Fruit fly (Drosophila melanogaster) whole organism, embryonic: Measurements from ENCODE around the gene RabX6.
A peak's percentile ranks its signal among the peaks of the same experiment; 100 is the strongest.

Source experiments
- Ada2b ChIP-seq: fragments of 200-800 bp; sonication (Bioruptor generic); IDR thresholded peaks from 2 replicates; pipeline ENCODE4 v1.3.6; 2022; ENCODE audit warnings: missing biosample characterization, missing genetic modification characterization
- Atf6 ChIP-seq: fragments of 200-800 bp; sonication (Bioruptor generic); IDR thresholded peaks from 2 replicates; pipeline ENCODE4 v1.3.6; 2022; ENCODE audit warnings: missing biosample characterization, missing genetic modification characterization
- BtbVII ChIP-seq: fragments of 200-800 bp; sonication (Bioruptor generic); optimal IDR thresholded peaks from 3 replicates; lab custom pipeline; 2017; ENCODE audit warnings: missing biosample characterization, mild to moderate bottlenecking, missing genetic modification characterization
- CG12071 ChIP-seq: fragments of 200-800 bp; sonication (Bioruptor generic); optimal IDR thresholded peaks from 3 replicates; lab custom pipeline; 2018; ENCODE audit warnings: missing biosample characterization, mild to moderate bottlenecking, missing genetic modification characterization
- CG13424 ChIP-seq: fragments of 200-800 bp; sonication (Bioruptor generic); optimal IDR thresholded peaks from 2 replicates; lab custom pipeline; 2019; ENCODE audit warnings: missing biosample characterization, mild to moderate bottlenecking, missing genetic modification characterization, moderate library complexity
- CG14014 ChIP-seq: fragments of 200-800 bp; sonication (Bioruptor generic); IDR thresholded peaks from 2 replicates; pipeline ENCODE4 v1.3.6; 2022; ENCODE audit warnings: missing biosample characterization, missing genetic modification characterization
- CG14441 ChIP-seq: fragments of 200-800 bp; sonication (Bioruptor generic); IDR thresholded peaks from 2 replicates; pipeline ENCODE4 v1.3.6; 2022; ENCODE audit warnings: missing biosample characterization, missing genetic modification characterization
- CG17186 ChIP-seq: fragments of 200-800 bp; sonication (Bioruptor generic); optimal IDR thresholded peaks from 3 replicates; lab custom pipeline; 2017; ENCODE audit warnings: missing biosample characterization, missing genetic modification reagents, missing genetic modification characterization
- CG17829 ChIP-seq: fragments of 200-800 bp; optimal IDR thresholded peaks from 2 replicates; lab custom pipeline; 2019; ENCODE audit warnings: missing biosample characterization, mild to moderate bottlenecking, missing genetic modification characterization, moderate library complexity
- CG1792 ChIP-seq: fragments of 200-800 bp; sonication (Bioruptor generic); optimal IDR thresholded peaks from 2 replicates; lab custom pipeline; 2016; ENCODE audit warnings: missing biosample characterization, missing genetic modification characterization
- CG2120 ChIP-seq: fragments of 200-800 bp; sonication (Bioruptor generic); optimal IDR thresholded peaks from 3 replicates; lab custom pipeline; 2016; ENCODE audit warnings: missing biosample characterization, missing genetic modification characterization
- CG33213 ChIP-seq: fragments of 200-800 bp; sonication (Bioruptor generic); optimal IDR thresholded peaks from 3 replicates; lab custom pipeline; 2016; ENCODE audit warnings: missing biosample characterization, missing genetic modification characterization
- CG4404 ChIP-seq: fragments of 200-800 bp; sonication (Bioruptor generic); IDR thresholded peaks from 2 replicates; pipeline ENCODE4 v1.3.6; 2022; ENCODE audit warnings: missing biosample characterization, missing genetic modification characterization
- CG6272 ChIP-seq: fragments of 200-800 bp; sonication (Bioruptor generic); IDR thresholded peaks from 2 replicates; pipeline ENCODE4 v1.3.6; 2022; ENCODE audit warnings: missing biosample characterization, missing genetic modification characterization
- CG6654 ChIP-seq: fragments of 200-800 bp; sonication (Bioruptor generic); optimal IDR thresholded peaks from 2 replicates; lab custom pipeline; 2017; ENCODE audit warnings: missing biosample characterization, mild to moderate bottlenecking, missing genetic modification characterization
- CG7556 ChIP-seq: fragments of 200-800 bp; sonication (Bioruptor generic); optimal IDR thresholded peaks from 2 replicates; lab custom pipeline; 2017; ENCODE audit warnings: missing biosample characterization, mild to moderate bottlenecking, missing genetic modification characterization
- CG9727 ChIP-seq: fragments of 200-800 bp; sonication (Bioruptor generic); optimal IDR thresholded peaks from 3 replicates; lab custom pipeline; 2017; ENCODE audit warnings: missing biosample characterization, mild to moderate bottlenecking, missing genetic modification characterization
- CG9876 ChIP-seq: fragments of 200-800 bp; sonication (Bioruptor generic); optimal IDR thresholded peaks from 2 replicates; lab custom pipeline; 2016; ENCODE audit warnings: missing biosample characterization, missing genetic modification characterization
- CG9932 ChIP-seq: fragments of 200-800 bp; sonication (Bioruptor generic); IDR thresholded peaks from 2 replicates; pipeline ENCODE4 v1.3.6; 2022; ENCODE audit warnings: missing biosample characterization, missing genetic modification characterization
- CTCF ChIP-seq: fragments of 200-800 bp; sonication (Bioruptor generic); optimal IDR thresholded peaks from 2 replicates; lab custom pipeline; 2017; ENCODE audit warnings: missing biosample characterization, mild to moderate bottlenecking, missing genetic modification characterization, moderate library complexity
- CoRest ChIP-seq: fragments of 200-800 bp; sonication (Bioruptor generic); optimal IDR thresholded peaks from 3 replicates; lab custom pipeline; 2018; ENCODE audit warnings: missing biosample characterization, mild to moderate bottlenecking, missing genetic modification characterization, moderate library complexity
- D19B ChIP-seq: fragments of 200-800 bp; sonication (Bioruptor generic); optimal IDR thresholded peaks from 2 replicates; lab custom pipeline; 2017; ENCODE audit warnings: missing biosample characterization, mild to moderate bottlenecking, missing genetic modification characterization
- Dip2 ChIP-seq: fragments of 200-800 bp; sonication (Bioruptor generic); IDR thresholded peaks from 2 replicates; pipeline ENCODE4 v1.3.6; 2022; ENCODE audit warnings: missing biosample characterization, missing genetic modification characterization
- Fer1 ChIP-seq: fragments of 200-800 bp; sonication (Bioruptor generic); optimal IDR thresholded peaks from 2 replicates; lab custom pipeline; 2017; ENCODE audit warnings: missing biosample characterization, mild to moderate bottlenecking, missing genetic modification characterization
- HLH54F ChIP-seq: fragments of 200-800 bp; sonication (Bioruptor generic); optimal IDR thresholded peaks from 3 replicates; lab custom pipeline; 2016; ENCODE audit warnings: missing biosample characterization, missing genetic modification characterization
- MESR4 ChIP-seq: fragments of 200-800 bp; sonication (Bioruptor generic); optimal IDR thresholded peaks from 2 replicates; lab custom pipeline; 2018; ENCODE audit warnings: missing biosample characterization, mild to moderate bottlenecking, missing genetic modification characterization, moderate library complexity
- MTF-1 ChIP-seq: fragments of 200-800 bp; sonication (Bioruptor generic); optimal IDR thresholded peaks from 2 replicates; lab custom pipeline; 2018; ENCODE audit warnings: missing biosample characterization, mild to moderate bottlenecking, missing genetic modification characterization, borderline replicate concordance
- Oaz ChIP-seq: fragments of 200-800 bp; sonication (Bioruptor generic); IDR thresholded peaks from 2 replicates; pipeline ENCODE4 v1.3.6; 2022; ENCODE audit warnings: missing biosample characterization, missing genetic modification characterization
- Oli ChIP-seq: fragments of 200-800 bp; sonication (Bioruptor generic); optimal IDR thresholded peaks from 2 replicates; lab custom pipeline; 2018; ENCODE audit warnings: missing biosample characterization, mild to moderate bottlenecking, missing genetic modification characterization, moderate library complexity
- Scr ChIP-seq: fragments of 200-800 bp; sonication (Bioruptor generic); IDR thresholded peaks from 2 replicates; pipeline ENCODE4 v1.3.6; 2022; ENCODE audit warnings: missing biosample characterization, missing genetic modification characterization; ENCODE audit not compliant: partially characterized antibody
- Six4 ChIP-seq: fragments of 200-800 bp; sonication (Bioruptor generic); optimal IDR thresholded peaks from 2 replicates; lab custom pipeline; 2016; ENCODE audit warnings: missing biosample characterization, missing genetic modification characterization
- Sox100B ChIP-seq: fragments of 200-800 bp; sonication (Bioruptor generic); optimal IDR thresholded peaks from 3 replicates; lab custom pipeline; 2018; ENCODE audit warnings: missing biosample characterization, mild to moderate bottlenecking, missing genetic modification characterization
- Ssrp ChIP-seq: fragments of 200-800 bp; sonication (Bioruptor generic); optimal IDR thresholded peaks from 2 replicates; lab custom pipeline; 2018; ENCODE audit warnings: missing biosample characterization, mild to moderate bottlenecking, missing genetic modification characterization, moderate library complexity
- chn ChIP-seq: fragments of 200-800 bp; sonication (Bioruptor generic); optimal IDR thresholded peaks from 2 replicates; lab custom pipeline; 2016; ENCODE audit warnings: missing biosample characterization, missing genetic modification characterization
- disco-r ChIP-seq: fragments of 200-800 bp; sonication (Bioruptor generic); optimal IDR thresholded peaks from 2 replicates; lab custom pipeline; 2016; ENCODE audit warnings: missing biosample characterization, missing genetic modification characterization
- en ChIP-seq: fragments of 200-800 bp; sonication (Bioruptor generic); optimal IDR thresholded peaks from 2 replicates; lab custom pipeline; 2016; ENCODE audit warnings: missing biosample characterization, missing genetic modification characterization
- ewg ChIP-seq: fragments of 200-800 bp; sonication (Bioruptor generic); optimal IDR thresholded peaks from 3 replicates; lab custom pipeline; 2017; ENCODE audit warnings: mild to moderate bottlenecking, missing biosample characterization, missing genetic modification reagents, missing genetic modification characterization
- fu2 ChIP-seq: fragments of 200-800 bp; sonication (Bioruptor generic); optimal IDR thresholded peaks from 2 replicates; lab custom pipeline; 2016; ENCODE audit warnings: missing biosample characterization, missing genetic modification characterization
- gsb-n ChIP-seq: fragments of 200-800 bp; sonication (Bioruptor generic); optimal IDR thresholded peaks from 3 replicates; lab custom pipeline; 2018; ENCODE audit warnings: missing biosample characterization, mild to moderate bottlenecking, missing genetic modification characterization
- ham ChIP-seq: fragments of 200-800 bp; sonication (Bioruptor generic); IDR thresholded peaks from 2 replicates; pipeline ENCODE4 v1.3.6; 2022; ENCODE audit warnings: missing biosample characterization, missing genetic modification characterization
- jigr1 ChIP-seq: fragments of 200-800 bp; sonication (Bioruptor generic); IDR thresholded peaks from 3 replicates; pipeline ENCODE4 v1.3.6; 2022; ENCODE audit warnings: missing biosample characterization, missing genetic modification characterization
- lmd ChIP-seq: fragments of 200-800 bp; sonication (Bioruptor generic); IDR thresholded peaks from 2 replicates; pipeline ENCODE4 v1.3.6; 2022; ENCODE audit warnings: missing biosample characterization, missing genetic modification characterization
- odd ChIP-seq: fragments of 200-800 bp; sonication (Bioruptor generic); optimal IDR thresholded peaks from 2 replicates; lab custom pipeline; 2017; ENCODE audit warnings: missing biosample characterization, mild to moderate bottlenecking, missing genetic modification characterization
- pb ChIP-seq: fragments of 200-800 bp; sonication (Bioruptor generic); optimal IDR thresholded peaks from 3 replicates; lab custom pipeline; 2016; ENCODE audit warnings: missing biosample characterization, missing genetic modification characterization
- pfk ChIP-seq: fragments of 200-800 bp; sonication (Bioruptor generic); optimal IDR thresholded peaks from 2 replicates; lab custom pipeline; 2018; ENCODE audit warnings: missing biosample characterization, mild to moderate bottlenecking, missing genetic modification characterization, moderate library complexity
- prd ChIP-seq, 3 experiments: fragments of >200 bp in 2 of 3; fragments of 200-800 bp in 1 of 3; sonication (Bioruptor generic) in 1 of 3; optimal IDR thresholded peaks in 2 of 3; IDR thresholded peaks in 1 of 3; 2 replicates in 2 of 3; 3 replicates in 1 of 3; pipeline versions ENCODE4 v1.3.6 to Lab custom; 2017 to 2022; ENCODE audit warnings: missing biosample characterization in 1 of 3, missing genetic modification characterization in 1 of 3
- ro ChIP-seq: fragments of 200-800 bp; sonication (Bioruptor generic); IDR thresholded peaks from 2 replicates; pipeline ENCODE4 v1.3.6; 2022; ENCODE audit warnings: missing biosample characterization, missing genetic modification characterization
- row ChIP-seq: fragments of 200-800 bp; sonication (Bioruptor generic); IDR thresholded peaks from 3 replicates; pipeline ENCODE4 v1.3.6; 2022; ENCODE audit warnings: missing biosample characterization, missing genetic modification characterization
- sens ChIP-seq: fragments of 200-800 bp; sonication (Bioruptor generic); peaks from one replicate; lab custom pipeline; 2016; ENCODE audit warnings: missing biosample characterization, missing genetic modification characterization
- slp2 ChIP-seq: fragments of 200-800 bp; sonication (Bioruptor generic); optimal IDR thresholded peaks from 2 replicates; lab custom pipeline; 2016; ENCODE audit warnings: missing biosample characterization, missing genetic modification characterization
- sob ChIP-seq: fragments of 200-800 bp; sonication (Bioruptor generic); IDR thresholded peaks from 2 replicates; pipeline ENCODE4 v1.3.6; 2022; ENCODE audit warnings: missing biosample characterization, missing genetic modification characterization
- toy ChIP-seq: fragments of 200-800 bp; sonication (Bioruptor generic); IDR thresholded peaks from 2 replicates; pipeline ENCODE4 v1.3.6; 2022; ENCODE audit warnings: missing biosample characterization, missing genetic modification characterization
- zfh1 ChIP-seq: fragments of 200-800 bp; sonication (Bioruptor generic); IDR thresholded peaks from 3 replicates; pipeline ENCODE4 v1.3.6; 2022; ENCODE audit warnings: missing biosample characterization, missing genetic modification characterization

The RabX6 gene

dm6 chr3L:722386-722785 lies 32.1 kb downstream of the RabX6 start (continued):
- no peak for TF ChIP-seq CG6654 (GFP tag; lab: Kevin White, UChicago)
- no peak for TF ChIP-seq CG4404 (GFP tag; lab: Robert Waterston, UW)
- no peak for TF ChIP-seq disco-r (GFP tag; lab: Kevin White, UChicago)
- no peak for TF ChIP-seq pb (GFP tag; lab: Kevin White, UChicago)
- no peak for TF ChIP-seq fu2 (GFP tag; lab: Kevin White, UChicago)
- TF ChIP-seq pfk (GFP tag; lab: Kevin White, UChicago): no peak
- TF ChIP-seq prd (optimal IDR thresholded peaks at IDR 0.05; lab: Kevin White, UChicago): no peak
- TF ChIP-seq prd (GFP tag; IDR thresholded peaks at IDR 0.05; lab: Robert Waterston, UW): peak; percentile 56
- TF ChIP-seq CG1792 (GFP tag; lab: Kevin White, UChicago): no peak
- TF ChIP-seq CG9727 (GFP tag; lab: Kevin White, UChicago): no peak
- no peak for TF ChIP-seq gsb-n (tag; lab: Kevin White, UChicago)
- peak; percentile 3 for TF ChIP-seq CG2120 (GFP tag; lab: Kevin White, UChicago)
- peak; percentile 49; the same call in 1 of the 2 replicates for TF ChIP-seq sob (GFP tag; lab: Robert Waterston, UW)
- TF ChIP-seq Scr (GFP tag; lab: Robert Waterston, UW): no peak
- TF ChIP-seq lmd: peak; percentile 50
- TF ChIP-seq Atf6 (GFP tag; lab: Robert Waterston, UW): peak; percentile 42; the same call in 1 of the 2 replicates
- peak; percentile 31 for TF ChIP-seq CG13424
- no peak for TF ChIP-seq CG33213
- peak; percentile 61; the same call in 1 of the 2 replicates for TF ChIP-seq CG14014 (GFP tag; lab: Robert Waterston, UW)
- TF ChIP-seq HLH54F: no peak
- no peak for TF ChIP-seq slp2
- TF ChIP-seq Six4 (GFP tag; lab: Kevin White, UChicago): no peak
- TF ChIP-seq CG6272 (GFP tag; lab: Robert Waterston, UW): peak; percentile 48; the same call in 1 of the 2 replicates
- no peak for TF ChIP-seq jigr1
- TF ChIP-seq CG7556: no peak
- TF ChIP-seq en (GFP tag; lab: Kevin White, UChicago): no peak
- TF ChIP-seq chn (GFP tag; lab: Kevin White, UChicago): no peak
- TF ChIP-seq row (GFP tag; lab: Robert Waterston, UW): peak; percentile 43
- TF ChIP-seq CoRest (tag; lab: Kevin White, UChicago): peak; percentile 8
- TF ChIP-seq MTF-1 (GFP tag; lab: Kevin White, UChicago): no peak
- TF ChIP-seq CTCF (GFP tag; lab: Kevin White, UChicago): no peak
- peak; percentile 5 for TF ChIP-seq CG12071 (GFP tag; lab: Kevin White, UChicago)
- peak; percentile 71 for TF ChIP-seq CG14441 (GFP tag; lab: Robert Waterston, UW)
- no peak for TF ChIP-seq CG17186
- TF ChIP-seq Ssrp (tag; lab: Kevin White, UChicago): no peak
- peak; percentile 16 for TF ChIP-seq Sox100B (GFP tag; lab: Kevin White, UChicago)
- peak; percentile 5 for TF ChIP-seq Fer1 (GFP tag; lab: Kevin White, UChicago)
- peak; percentile 54; the same call in 1 of the 3 replicates for TF ChIP-seq zfh1 (GFP tag; lab: Robert Waterston, UW)
- no peak for TF ChIP-seq Dip2 (GFP tag; lab: Robert Waterston, UW)
- TF ChIP-seq Oli (tag; lab: Kevin White, UChicago): peak; percentile 38
- peak; percentile 43; the same call in 1 of the 2 replicates for TF ChIP-seq CG9932 (GFP tag; lab: Robert Waterston, UW)
- TF ChIP-seq CG9876 (GFP tag; lab: Kevin White, UChicago): no peak
- no peak for TF ChIP-seq toy
- TF ChIP-seq ham: no peak
- TF ChIP-seq BtbVII (GFP tag; lab: Kevin White, UChicago): no peak
- TF ChIP-seq CG17829 (tag; lab: Kevin White, UChicago): no peak
- TF ChIP-seq ewg (GFP tag; lab: Kevin White, UChicago): no peak
- peak; percentile 41 for TF ChIP-seq sens
- no peak for TF ChIP-seq D19B (GFP tag; lab: Kevin White, UChicago)
- no peak for TF ChIP-seq ro (GFP tag; lab: Robert Waterston, UW)
- TF ChIP-seq odd: no peak
- peak; percentile 50 for TF ChIP-seq Ada2b
- no peak for TF ChIP-seq Oaz (GFP tag; lab: Robert Waterston, UW)
- TF ChIP-seq MESR4: no peak
